Worm (Caenorhabditis elegans) whole organism, L3 larva: ENCODE data around the gene spr-2.

Experiments used
- R02D3.7 ChIP-seq: fragments of 150-350 bp; optimal IDR thresholded peaks from 2 replicates; lab custom pipeline; 2014; ENCODE audit warnings: missing biosample characterization, missing genetic modification characterization
- ceh-82 ChIP-seq: fragments of 150-350 bp; optimal IDR thresholded peaks from 2 replicates; lab custom pipeline; 2014; ENCODE audit warnings: missing biosample characterization, missing genetic modification characterization
- daf-12 ChIP-seq: fragments of 150-350 bp; optimal IDR thresholded peaks from 2 replicates; lab custom pipeline; 2014; ENCODE audit warnings: missing biosample characterization, missing genetic modification reagents, missing genetic modification characterization
- lin-39 ChIP-seq: fragments of 150-350 bp; optimal IDR thresholded peaks from 2 replicates; lab custom pipeline; 2018; ENCODE audit warnings: missing biosample characterization, missing genetic modification reagents, missing genetic modification characterization
- nhr-11 ChIP-seq: fragments of 150-350 bp; optimal IDR thresholded peaks from 2 replicates; lab custom pipeline; 2014; ENCODE audit warnings: missing biosample characterization, missing genetic modification characterization
- nhr-237 ChIP-seq: fragments of 150-350 bp; optimal IDR thresholded peaks from 2 replicates; lab custom pipeline; 2014; ENCODE audit warnings: missing biosample characterization, missing genetic modification characterization
- nhr-25 ChIP-seq: sonication (generic microtip); optimal IDR thresholded peaks from 2 replicates; lab custom pipeline; 2017; ENCODE audit warnings: missing biosample characterization, missing genetic modification characterization
- tbx-2 ChIP-seq: sonication (generic microtip); optimal IDR thresholded peaks from 2 replicates; lab custom pipeline; 2016; ENCODE audit warnings: mild to moderate bottlenecking, missing genetic modification characterization, missing compliant biosample characterization
- ztf-11 ChIP-seq: fragments of 150-350 bp; optimal IDR thresholded peaks from 2 replicates; lab custom pipeline; 2014; ENCODE audit warnings: missing biosample characterization, missing genetic modification characterization

ce11 chrIV:8847918-8848317 lies 43.3 kb upstream of the spr-2 start, which contains the start of gene col-118:
- TF ChIP-seq nhr-25 (tag; lab: Kevin White, UChicago) (no peak), tbx-2 (tag; lab: Kevin White, UChicago) (no peak), lin-39 (tag; lab: Kevin White, UChicago) (no peak), nhr-237 (tag; lab: Kevin White, UChicago) (no peak), ztf-11 (tag; lab: Kevin White, UChicago) (no peak), ceh-82 (tag; lab: Kevin White, UChicago) (no peak), R02D3.7 (tag; lab: Kevin White, UChicago) (no peak), nhr-11 (tag; lab: Kevin White, UChicago) (no peak), daf-12 (tag; lab: Kevin White, UChicago) (no peak)
